Worm (Caenorhabditis elegans): ENCODE data around the gene sto-5.

- TF ChIP-seq snpc-4 (tag; optimal IDR thresholded peaks at IDR 0.05) (no peak), dmd-6 (GFP tag; IDR thresholded peaks at IDR 0.05) (peak; percentile 17; the same call in 1 of the 2 replicates), ama-1 (optimal IDR thresholded peaks at IDR 0.05) (no peak), madf-5 (GFP tag; IDR thresholded peaks at IDR 0.05) (no peak), aha-1 (tag) (no peak), pqm-1 (tag; optimal IDR thresholded peaks at IDR 0.05) (peak; percentile 72), hlh-30 (tag; optimal IDR thresholded peaks at IDR 0.05; ENCODE audit: insufficient read depth) (no peak), skn-1 (tag; optimal IDR thresholded peaks at IDR 0.05) (no peak), fkh-10 (GFP tag; optimal IDR thresholded peaks at IDR 0.05) (no peak), ZK546.5 (tag; optimal IDR thresholded peaks at IDR 0.05) (no peak), aly-2 (tag; optimal IDR thresholded peaks at IDR 0.05) (no peak), nhr-10 (tag; optimal IDR thresholded peaks at IDR 0.05) (no peak)
These were observed 39.8 kb upstream of the sto-5 start for ce11 chrX:16865016-16865415.

Measured in whole organism, L4 larva.